Worm (Caenorhabditis elegans) whole organism, late embryonic: ENCODE measurements around the gene lev-8.

Experiments
- ceh-22 ChIP-seq: sonication (generic microtip); optimal IDR thresholded peaks from 2 replicates; lab custom pipeline; 2017; ENCODE audit warnings: missing biosample characterization, missing genetic modification characterization
- ceh-34 ChIP-seq: sonication (generic microtip); optimal IDR thresholded peaks from 2 replicates; lab custom pipeline; 2016; ENCODE audit warnings: mild to moderate bottlenecking, missing genetic modification characterization, missing compliant biosample characterization
- ceh-48 ChIP-seq: sonication (generic microtip); optimal IDR thresholded peaks from 2 replicates; lab custom pipeline; 2016; ENCODE audit warnings: missing genetic modification characterization, inconsistent platforms, missing compliant biosample characterization
- hlh-15 ChIP-seq: sonication (generic microtip); optimal IDR thresholded peaks from 2 replicates; lab custom pipeline; 2016; ENCODE audit warnings: missing genetic modification characterization, missing compliant biosample characterization
- nfya-1 ChIP-seq: sonication (generic microtip); optimal IDR thresholded peaks from 2 replicates; lab custom pipeline; 2017; ENCODE audit warnings: missing genetic modification characterization, mild to moderate bottlenecking, missing compliant biosample characterization, antibody characterized with exemption, moderate library complexity
- odd-2 ChIP-seq: sonication (generic microtip); optimal IDR thresholded peaks from 2 replicates; lab custom pipeline; 2017; ENCODE audit warnings: antibody characterized with exemption, mild to moderate bottlenecking, missing genetic modification characterization, missing compliant biosample characterization
- pag-3 ChIP-seq: sonication (generic microtip); optimal IDR thresholded peaks from 2 replicates; lab custom pipeline; 2016; ENCODE audit warnings: missing compliant biosample characterization, missing genetic modification characterization, borderline replicate concordance
- pha-4 ChIP-seq: fragments of 150-350 bp; optimal IDR thresholded peaks from 2 replicates; lab custom pipeline; 2018; ENCODE audit warnings: missing biosample characterization, missing genetic modification reagents, missing genetic modification characterization
- pqm-1 ChIP-seq: sonication (generic microtip); optimal IDR thresholded peaks from 2 replicates; lab custom pipeline; 2016; ENCODE audit warnings: missing genetic modification characterization, missing compliant biosample characterization
- sdc-2 ChIP-seq: sonication (generic microtip); optimal IDR thresholded peaks from 2 replicates; lab custom pipeline; 2016; ENCODE audit warnings: missing genotype, missing genetic modification characterization, missing compliant biosample characterization
- syd-9 ChIP-seq: sonication (generic microtip); optimal IDR thresholded peaks from 2 replicates; lab custom pipeline; 2016; ENCODE audit warnings: mild to moderate bottlenecking, missing genetic modification characterization, moderate library complexity, missing compliant biosample characterization
- tbx-2 ChIP-seq: sonication (generic microtip); optimal IDR thresholded peaks from 2 replicates; lab custom pipeline; 2016; ENCODE audit warnings: missing genetic modification characterization, missing compliant biosample characterization
- unc-86 ChIP-seq: sonication (generic microtip); optimal IDR thresholded peaks from 2 replicates; lab custom pipeline; 2016; ENCODE audit warnings: missing genetic modification characterization, missing compliant biosample characterization
- ztf-16 ChIP-seq: sonication (generic microtip); optimal IDR thresholded peaks from 2 replicates; lab custom pipeline; 2017; ENCODE audit warnings: missing genetic modification characterization, missing compliant biosample characterization

DNA sequence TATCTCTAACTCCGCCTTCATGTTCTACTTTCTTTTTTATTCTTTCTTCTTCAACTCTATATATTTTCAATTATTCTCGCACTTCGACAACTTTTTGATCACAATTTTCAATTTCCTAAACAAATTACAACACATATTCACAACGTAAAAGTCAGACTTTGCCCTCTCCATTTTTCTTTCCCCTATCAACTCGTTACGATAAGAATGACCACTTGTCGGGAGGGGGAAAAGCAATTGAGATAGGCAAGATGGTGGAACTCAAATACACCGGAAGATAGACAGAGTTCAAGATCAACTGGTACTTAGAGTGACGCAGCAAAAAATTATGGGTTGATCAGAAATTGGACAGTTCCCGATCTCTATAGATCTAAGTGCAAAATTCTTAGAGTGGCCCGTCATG is 5.7 kb upstream of the lev-8 start:
- TF ChIP-seq pqm-1 (tag; lab: Kevin White, UChicago) (no peak), odd-2 (tag; lab: Kevin White, UChicago) (no peak), ztf-16 (no peak), pag-3 (tag; lab: Kevin White, UChicago) (no peak), tbx-2 (no peak), ceh-22 (no peak), ceh-48 (tag; lab: Kevin White, UChicago) (no peak), hlh-15 (tag; lab: Kevin White, UChicago) (no peak), unc-86 (no peak), sdc-2 (tag; lab: Kevin White, UChicago) (no peak), nfya-1 (tag; lab: Kevin White, UChicago) (no peak), syd-9 (tag; lab: Kevin White, UChicago) (no peak), ceh-34 (tag; lab: Kevin White, UChicago) (no peak), pha-4 (tag; lab: Kevin White, UChicago) (no peak)
